Fruit fly (Drosophila melanogaster) whole organism, embryonic: Measurements from ENCODE around the gene LeuRS-m.
A peak's percentile ranks its signal among the peaks of the same experiment; 100 is the strongest.

Experiments
- CG11695 ChIP-seq: fragments of 200-800 bp; sonication (Bioruptor generic); IDR thresholded peaks from 3 replicates; pipeline ENCODE4 v1.3.6; 2022; ENCODE audit warnings: missing biosample characterization, missing genetic modification characterization
- CG12391 ChIP-seq: fragments of 200-800 bp; sonication (Bioruptor generic); optimal IDR thresholded peaks from 3 replicates; lab custom pipeline; 2018; ENCODE audit warnings: missing biosample characterization, mild to moderate bottlenecking, missing genetic modification characterization, moderate library complexity
- CG13296 ChIP-seq: fragments of 200-800 bp; sonication (Bioruptor generic); optimal IDR thresholded peaks from 3 replicates; lab custom pipeline; 2018; ENCODE audit warnings: missing biosample characterization, mild to moderate bottlenecking, missing genetic modification characterization
- CG13424 ChIP-seq: fragments of 200-800 bp; sonication (Bioruptor generic); optimal IDR thresholded peaks from 2 replicates; lab custom pipeline; 2019; ENCODE audit warnings: missing biosample characterization, mild to moderate bottlenecking, missing genetic modification characterization, moderate library complexity
- CG14050 ChIP-seq: fragments of 200-800 bp; sonication (Bioruptor generic); IDR thresholded peaks from 3 replicates; pipeline ENCODE4 v1.3.6; 2022; ENCODE audit warnings: missing biosample characterization, missing genetic modification characterization
- CG15269 ChIP-seq: fragments of 200-800 bp; sonication (Bioruptor generic); optimal IDR thresholded peaks from 2 replicates; lab custom pipeline; 2018; ENCODE audit warnings: missing biosample characterization, mild to moderate bottlenecking, missing genetic modification characterization, moderate library complexity
- CG17385 ChIP-seq: fragments of 200-800 bp; sonication (Bioruptor generic); optimal IDR thresholded peaks from 3 replicates; lab custom pipeline; 2018; ENCODE audit warnings: missing biosample characterization, mild to moderate bottlenecking, missing genetic modification characterization
- CG17829 ChIP-seq: fragments of 200-800 bp; optimal IDR thresholded peaks from 2 replicates; lab custom pipeline; 2019; ENCODE audit warnings: missing biosample characterization, mild to moderate bottlenecking, missing genetic modification characterization, moderate library complexity
- CG2678 ChIP-seq: fragments of 200-800 bp; sonication (Bioruptor generic); optimal IDR thresholded peaks from 3 replicates; lab custom pipeline; 2019; ENCODE audit warnings: missing biosample characterization, mild to moderate bottlenecking, missing genetic modification characterization, moderate library complexity
- CG2712 ChIP-seq: fragments of 200-800 bp; optimal IDR thresholded peaks from 3 replicates; lab custom pipeline; 2019; ENCODE audit warnings: missing biosample characterization, mild to moderate bottlenecking, missing genetic modification characterization, moderate library complexity
- CG31365 ChIP-seq: fragments of 200-800 bp; sonication (Bioruptor generic); optimal IDR thresholded peaks from 2 replicates; lab custom pipeline; 2018; ENCODE audit warnings: missing biosample characterization, mild to moderate bottlenecking, missing genetic modification characterization
- CG31441 ChIP-seq: fragments of 200-800 bp; sonication (Bioruptor generic); IDR thresholded peaks from 2 replicates; pipeline ENCODE4 v1.3.6; 2022; ENCODE audit warnings: missing biosample characterization, missing genetic modification characterization
- CG3281 ChIP-seq: fragments of 200-800 bp; sonication (Bioruptor generic); optimal IDR thresholded peaks from 3 replicates; lab custom pipeline; 2017; ENCODE audit warnings: missing biosample characterization, mild to moderate bottlenecking, missing genetic modification characterization
- CG6791 ChIP-seq: fragments of 200-800 bp; sonication (Bioruptor generic); IDR thresholded peaks from 3 replicates; pipeline ENCODE4 v1.3.6; 2022; ENCODE audit warnings: missing biosample characterization, missing genetic modification characterization; ENCODE audit not compliant: partially characterized antibody
- CG7556 ChIP-seq: fragments of 200-800 bp; sonication (Bioruptor generic); optimal IDR thresholded peaks from 2 replicates; lab custom pipeline; 2017; ENCODE audit warnings: missing biosample characterization, mild to moderate bottlenecking, missing genetic modification characterization
- CG8290 ChIP-seq, 3 experiments: fragments of 200-800 bp; sonication (Bioruptor generic); optimal IDR thresholded peaks; 2 replicates each; lab custom pipeline; 2016 to 2019; ENCODE audit warnings: missing biosample characterization in 3 of 3, missing genetic modification characterization in 3 of 3, mild to moderate bottlenecking in 2 of 3, moderate library complexity in 1 of 3
- CG8924 ChIP-seq: fragments of 200-800 bp; optimal IDR thresholded peaks from 3 replicates; lab custom pipeline; 2019; ENCODE audit warnings: missing biosample characterization, mild to moderate bottlenecking, missing genetic modification characterization, moderate library complexity
- CHES-1-like ChIP-seq: fragments of 200-800 bp; sonication (Bioruptor generic); optimal IDR thresholded peaks from 2 replicates; lab custom pipeline; 2016; ENCODE audit warnings: missing biosample characterization, missing genetic modification characterization
- CkIIα-i1 ChIP-seq: fragments of 200-800 bp; sonication (Bioruptor generic); IDR thresholded peaks from 2 replicates; pipeline ENCODE4 v1.3.6; 2022; ENCODE audit warnings: missing biosample characterization, missing genetic modification characterization
- CoRest ChIP-seq: fragments of 200-800 bp; sonication (Bioruptor generic); optimal IDR thresholded peaks from 3 replicates; lab custom pipeline; 2018; ENCODE audit warnings: missing biosample characterization, mild to moderate bottlenecking, missing genetic modification characterization, moderate library complexity
- Dek ChIP-seq: fragments of 200-800 bp; sonication (Bioruptor generic); optimal IDR thresholded peaks from 3 replicates; lab custom pipeline; 2019; ENCODE audit warnings: missing biosample characterization, mild to moderate bottlenecking, missing genetic modification characterization, moderate library complexity
- Dll ChIP-seq: fragments of 200-800 bp; sonication (Bioruptor generic); IDR thresholded peaks from 4 replicates; pipeline ENCODE4 v1.3.6; 2022; ENCODE audit warnings: missing biosample characterization, missing genetic modification characterization; ENCODE audit not compliant: partially characterized antibody
- Dref ChIP-seq: fragments of 200-800 bp; sonication (Bioruptor generic); IDR thresholded peaks from 2 replicates; pipeline ENCODE4 v1.3.6; 2022; ENCODE audit warnings: missing biosample characterization, missing genetic modification characterization
- Fer1 ChIP-seq: fragments of 200-800 bp; sonication (Bioruptor generic); optimal IDR thresholded peaks from 2 replicates; lab custom pipeline; 2017; ENCODE audit warnings: missing biosample characterization, mild to moderate bottlenecking, missing genetic modification characterization
- Fer3 ChIP-seq: fragments of 200-800 bp; sonication (Bioruptor generic); optimal IDR thresholded peaks from 2 replicates; lab custom pipeline; 2018; ENCODE audit warnings: missing biosample characterization, mild to moderate bottlenecking, missing genetic modification characterization, moderate library complexity
- Hr3 ChIP-seq: fragments of 200-800 bp; sonication (Bioruptor generic); optimal IDR thresholded peaks from 3 replicates; lab custom pipeline; 2016; ENCODE audit warnings: missing biosample characterization, missing genetic modification characterization
- Meics ChIP-seq: fragments of 200-800 bp; sonication (Bioruptor generic); optimal IDR thresholded peaks from 2 replicates; lab custom pipeline; 2017; ENCODE audit warnings: missing biosample characterization, mild to moderate bottlenecking, missing genetic modification characterization
- Nf-YC ChIP-seq: fragments of 200-800 bp; optimal IDR thresholded peaks from 3 replicates; lab custom pipeline; 2019; ENCODE audit warnings: missing biosample characterization, mild to moderate bottlenecking, missing genetic modification characterization, moderate library complexity
- Oli ChIP-seq: fragments of 200-800 bp; sonication (Bioruptor generic); optimal IDR thresholded peaks from 2 replicates; lab custom pipeline; 2018; ENCODE audit warnings: missing biosample characterization, mild to moderate bottlenecking, missing genetic modification characterization, moderate library complexity
- Ptx1 ChIP-seq: fragments of 200-800 bp; sonication (Bioruptor generic); IDR thresholded peaks from 2 replicates; pipeline ENCODE4 v1.3.6; 2022; ENCODE audit warnings: missing biosample characterization, missing genetic modification characterization
- Sox102F ChIP-seq: fragments of 200-800 bp; sonication (Bioruptor generic); optimal IDR thresholded peaks from 2 replicates; lab custom pipeline; 2018; ENCODE audit warnings: missing biosample characterization, mild to moderate bottlenecking, missing genetic modification characterization, moderate library complexity
- Xbp1 ChIP-seq: fragments of 200-800 bp; sonication (Bioruptor generic); optimal IDR thresholded peaks from 3 replicates; lab custom pipeline; 2016; ENCODE audit warnings: missing biosample characterization, mild to moderate bottlenecking, missing genetic modification characterization
- al ChIP-seq: fragments of 200-800 bp; sonication (Bioruptor generic); IDR thresholded peaks from 2 replicates; pipeline ENCODE4 v1.3.6; 2022; ENCODE audit warnings: missing biosample characterization, missing genetic modification characterization
- cwo ChIP-seq: fragments of 200-800 bp; sonication (Bioruptor generic); optimal IDR thresholded peaks from 3 replicates; lab custom pipeline; 2017; ENCODE audit warnings: missing biosample characterization, missing genetic modification characterization, mild to moderate bottlenecking, moderate library complexity, missing genetic modification reagents
- dpn ChIP-seq, 2 experiments: fragments of 200-800 bp; sonication (Bioruptor generic); optimal IDR thresholded peaks; 3 replicates each; lab custom pipeline; 2016; ENCODE audit warnings: missing biosample characterization in 2 of 2, missing genetic modification characterization in 2 of 2
- eve ChIP-seq, 2 experiments: fragments of >200 bp; optimal IDR thresholded peaks; 2 replicates each; lab custom pipeline; 2017; ENCODE audit warnings: missing biosample characterization in 2 of 2, missing genetic modification characterization in 2 of 2
- fd3F ChIP-seq: fragments of 200-800 bp; sonication (Bioruptor generic); optimal IDR thresholded peaks from 2 replicates; lab custom pipeline; 2018; ENCODE audit warnings: missing biosample characterization, mild to moderate bottlenecking, missing genetic modification characterization, moderate library complexity
- gem ChIP-seq: fragments of 200-800 bp; sonication (Bioruptor generic); optimal IDR thresholded peaks from 2 replicates; lab custom pipeline; 2019; ENCODE audit warnings: missing biosample characterization, mild to moderate bottlenecking, missing genetic modification characterization, moderate library complexity
- lmd ChIP-seq: fragments of 200-800 bp; sonication (Bioruptor generic); IDR thresholded peaks from 2 replicates; pipeline ENCODE4 v1.3.6; 2022; ENCODE audit warnings: missing biosample characterization, missing genetic modification characterization
- nmo ChIP-seq: fragments of 200-800 bp; sonication (Bioruptor generic); optimal IDR thresholded peaks from 2 replicates; lab custom pipeline; 2018; ENCODE audit warnings: missing biosample characterization, mild to moderate bottlenecking, missing genetic modification characterization, moderate library complexity
- pan ChIP-seq, 4 experiments: fragments of >200 bp in 3 of 4; fragments of 200-800 bp in 1 of 4; sonication (Bioruptor generic) in 1 of 4; optimal IDR thresholded peaks in 3 of 4; IDR thresholded peaks in 1 of 4; 2 replicates each; pipeline versions ENCODE4 v1.3.6 to Lab custom; 2017 to 2022; ENCODE audit warnings: missing biosample characterization in 2 of 4, missing genetic modification characterization in 2 of 4, mixed read lengths in 1 of 4
- row ChIP-seq: fragments of 200-800 bp; sonication (Bioruptor generic); IDR thresholded peaks from 3 replicates; pipeline ENCODE4 v1.3.6; 2022; ENCODE audit warnings: missing biosample characterization, missing genetic modification characterization
- stc ChIP-seq: fragments of 200-800 bp; sonication (Bioruptor generic); IDR thresholded peaks from 2 replicates; pipeline ENCODE4 v1.3.6; 2022; ENCODE audit warnings: missing biosample characterization, missing genetic modification characterization
- tap ChIP-seq: fragments of 200-800 bp; optimal IDR thresholded peaks from 3 replicates; lab custom pipeline; 2019; ENCODE audit warnings: missing biosample characterization, mild to moderate bottlenecking, missing genetic modification characterization, moderate library complexity
- trem ChIP-seq: fragments of 200-800 bp; optimal IDR thresholded peaks from 3 replicates; lab custom pipeline; 2019; ENCODE audit warnings: missing biosample characterization, mild to moderate bottlenecking, missing genetic modification characterization, moderate library complexity
- unpg ChIP-seq: fragments of 200-800 bp; sonication (Bioruptor generic); optimal IDR thresholded peaks from 3 replicates; lab custom pipeline; 2018; ENCODE audit warnings: missing biosample characterization, mild to moderate bottlenecking, missing genetic modification characterization, moderate library complexity

Gene LeuRS-m

dm6 chr3L:4852411-4853050, 26.9 kb downstream of the LeuRS-m start, which contains the start of gene CG32237 (continued):
- peak; percentile 43 for TF ChIP-seq fd3F
- TF ChIP-seq nmo, result peak; percentile 8
- peak; percentile 31 for TF ChIP-seq CG8924
- TF ChIP-seq CG11695 (GFP tag; lab: Robert Waterston, UW), result peak; percentile 22; the same call in 1 of the 3 replicates
- TF ChIP-seq CG17829 (tag; lab: Kevin White, UChicago), result peak; percentile 1
- TF ChIP-seq CG13424 (tag; lab: Kevin White, UChicago), result peak; percentile 48
- TF ChIP-seq Oli (tag; lab: Kevin White, UChicago), result peak; percentile 42
- TF ChIP-seq dpn (GFP tag; optimal IDR thresholded peaks at IDR 0.05; lab: Kevin White, UChicago), result peak in 1 of 2 experiments; percentile 6
- no peak for TF ChIP-seq CG8290 (GFP tag; optimal IDR thresholded peaks at IDR 0.05; lab: Kevin White, UChicago)
- TF ChIP-seq CG8290 (tag; optimal IDR thresholded peaks at IDR 0.05; lab: Kevin White, UChicago), result no peak
- TF ChIP-seq eve (GFP tag; optimal IDR thresholded peaks at IDR 0.05; lab: Kevin White, UChicago), result no peak
- TF ChIP-seq stc, result no peak
- TF ChIP-seq CG7556 (GFP tag; lab: Kevin White, UChicago), result peak; percentile 34
- peak; percentile 47; the same call in 1 of the 2 replicates for TF ChIP-seq CG31441 (GFP tag; lab: Robert Waterston, UW)
- TF ChIP-seq Meics (GFP tag; lab: Kevin White, UChicago), result peak; percentile 35
- TF ChIP-seq CG31365 (tag; lab: Kevin White, UChicago), result no peak
- no peak for TF ChIP-seq CG14050
- TF ChIP-seq Hr3 (GFP tag; lab: Kevin White, UChicago), result no peak
- peak; percentile 35; the same call in 1 of the 2 replicates for TF ChIP-seq lmd (GFP tag; lab: Robert Waterston, UW)
- TF ChIP-seq unpg (GFP tag; lab: Kevin White, UChicago), result peak; percentile 37
- TF ChIP-seq CG17385, result peak; percentile 20
- peak; percentile 62 for TF ChIP-seq row (GFP tag; lab: Robert Waterston, UW)
- TF ChIP-seq Fer3, result peak; percentile 2
- TF ChIP-seq Nf-YC (tag; lab: Kevin White, UChicago), result peak; percentile 25
- peak; percentile 22 for TF ChIP-seq Sox102F (GFP tag; lab: Kevin White, UChicago)
- TF ChIP-seq trem (tag; lab: Kevin White, UChicago), result no peak
- TF ChIP-seq CG12391 (tag; lab: Kevin White, UChicago), result peak; percentile 16
- TF ChIP-seq al (GFP tag; lab: Robert Waterston, UW), result 0 out of 2 replicates have a peak, but pooled peaks have one; percentile 12
- TF ChIP-seq CkIIα-i1, result no peak
- TF ChIP-seq CG6791 (GFP tag; lab: Robert Waterston, UW), result no peak
- TF ChIP-seq Ptx1 (GFP tag; lab: Robert Waterston, UW), result peak; percentile 49; the same call in 1 of the 2 replicates
- no peak for TF ChIP-seq Dll (GFP tag; lab: Robert Waterston, UW)
- peak; percentile 33 for TF ChIP-seq Dek
- TF ChIP-seq pan (optimal IDR thresholded peaks at IDR 0.05; lab: Kevin White, UChicago), result no peak
- TF ChIP-seq pan (GFP tag; optimal IDR thresholded peaks at IDR 0.05 in 1 of 2, IDR thresholded peaks at IDR 0.05 in 1 of 2), result peak in 1 of 2 experiments; percentile 45
- peak; percentile 56 for TF ChIP-seq CG13296 (GFP tag; lab: Kevin White, UChicago)
- TF ChIP-seq tap (tag; lab: Kevin White, UChicago), result peak; percentile 1
- TF ChIP-seq CHES-1-like, result no peak
- TF ChIP-seq CG3281 (GFP tag; lab: Kevin White, UChicago), result peak; percentile 18
- no peak for TF ChIP-seq Xbp1
- peak; percentile 45 for TF ChIP-seq CoRest (tag; lab: Kevin White, UChicago)
- peak; percentile 63 for TF ChIP-seq gem
- TF ChIP-seq CG15269 (tag; lab: Kevin White, UChicago), result peak; percentile 61
- no peak for TF ChIP-seq Dref (GFP tag; lab: Robert Waterston, UW)
- TF ChIP-seq cwo, result peak; percentile 17
- peak; percentile 20 for TF ChIP-seq CG2712 (tag; lab: Kevin White, UChicago)
- peak; percentile 64 for TF ChIP-seq CG2678 (tag; lab: Kevin White, UChicago)
- TF ChIP-seq Fer1, result peak; percentile 36
